Fruit fly (Drosophila melanogaster): ENCODE measurements around the gene CG11892.
A peak's percentile ranks its signal among the peaks of the same experiment; 100 is the strongest.

Gene CG11892

dm6 chr3R:25260670-25261069 lies 20.7 kb upstream of the CG11892 start:
- no peak for TF ChIP-seq CG17801 (GFP tag; optimal IDR thresholded peaks at IDR 0.05; ENCODE audit: partially characterized antibody)

dm6 chr3R:25262322-25262761 lies 19.0 kb upstream of the CG11892 start, which contains the start of the genes Kdsr and CG11858:
Kdsr (minus strand) TSS chr3R:25262498.
CG11858 (plus strand) TSS chr3R:25262741.
- TF ChIP-seq CG17801 (GFP tag; optimal IDR thresholded peaks at IDR 0.05; ENCODE audit: partially characterized antibody) = peak; percentile 83

- peak; percentile 65 for TF ChIP-seq CG17801 (GFP tag; optimal IDR thresholded peaks at IDR 0.05; ENCODE audit: partially characterized antibody)
Measured at dm6 chr3R:25265589-25266201, 15.7 kb upstream of the CG11892 start, which contains the start of the genes GlnRS and RIOK2. GlnRS (minus strand) TSS chr3R:25265721. RIOK2 (plus strand) TSS chr3R:25265844.

- TF ChIP-seq CG17801 (GFP tag; optimal IDR thresholded peaks at IDR 0.05; ENCODE audit: partially characterized antibody) = no peak
Measured at dm6 chr3R:25266751-25267150, 14.6 kb upstream of the CG11892 start.

dm6 chr3R:25269909-25270308 lies 11.4 kb upstream of the CG11892 start, which contains the start of the genes CG11889 and CG11891:
CG11889 (plus strand) TSS chr3R:25270209.
CG11891 (plus strand) TSS chr3R:25270209.
- TF ChIP-seq CG17801 (GFP tag; optimal IDR thresholded peaks at IDR 0.05; ENCODE audit: partially characterized antibody) = no peak

dm6 chr3R:25273537-25273936 lies 7.8 kb upstream of the CG11892 start, which contains the start of gene CG11878:
CG11878 (plus strand) TSS chr3R:25273837.
- no peak for TF ChIP-seq CG17801 (GFP tag; optimal IDR thresholded peaks at IDR 0.05; ENCODE audit: partially characterized antibody)

- peak; percentile 77 for TF ChIP-seq CG17801 (GFP tag; optimal IDR thresholded peaks at IDR 0.05; ENCODE audit: partially characterized antibody)
Measured at dm6 chr3R:25275276-25275675, 6.1 kb upstream of the CG11892 start.

- no peak for TF ChIP-seq CG17801 (GFP tag; optimal IDR thresholded peaks at IDR 0.05; ENCODE audit: partially characterized antibody)
Measured at dm6 chr3R:25277112-25277511, 4.2 kb upstream of the CG11892 start, which contains the start of gene CG10513. CG10513 (minus strand) TSS chr3R:25277212.

dm6 chr3R:25279796-25280350 lies 1.5 kb upstream of the CG11892 start, which contains the start of gene CG10514:
CG10514 (minus strand) TSS chr3R:25279846.
- no peak for TF ChIP-seq CG17801 (GFP tag; optimal IDR thresholded peaks at IDR 0.05; ENCODE audit: partially characterized antibody)

dm6 chr3R:25283209-25283670 lies 1.9 kb downstream of the CG11892 start, which contains the start of gene CG31300:
CG31300 (plus strand) TSS chr3R:25283620.
- TF ChIP-seq CG17801 (GFP tag; optimal IDR thresholded peaks at IDR 0.05; ENCODE audit: partially characterized antibody) = no peak

- no peak for TF ChIP-seq CG17801 (GFP tag; optimal IDR thresholded peaks at IDR 0.05; ENCODE audit: partially characterized antibody)
Measured at dm6 chr3R:25285173-25285572, 3.8 kb downstream of the CG11892 start, which contains the start of gene CG31104. CG31104 (plus strand) TSS chr3R:25285473.

dm6 chr3R:25287128-25287527 lies 5.8 kb downstream of the CG11892 start, which contains the start of gene CG13658:
CG13658 (plus strand) TSS chr3R:25287474.
- peak; percentile 40 for TF ChIP-seq CG17801 (GFP tag; optimal IDR thresholded peaks at IDR 0.05; ENCODE audit: partially characterized antibody)

- TF ChIP-seq CG17801 (GFP tag; optimal IDR thresholded peaks at IDR 0.05; ENCODE audit: partially characterized antibody) = no peak
Measured at dm6 chr3R:25289589-25289988, 8.2 kb downstream of the CG11892 start, which contains the start of gene CG11893. CG11893 (plus strand) TSS chr3R:25289889.

- TF ChIP-seq CG17801 (GFP tag; optimal IDR thresholded peaks at IDR 0.05; ENCODE audit: partially characterized antibody) = peak; percentile 90
Measured at dm6 chr3R:25292864-25293284, 11.5 kb downstream of the CG11892 start, which contains the start of gene CG31098. CG31098 (minus strand) TSS chr3R:25292977.

- TF ChIP-seq CG17801 (GFP tag; optimal IDR thresholded peaks at IDR 0.05; ENCODE audit: partially characterized antibody) = no peak
Measured at dm6 chr3R:25295320-25296020, 14.1 kb downstream of the CG11892 start, which contains the start of gene CG31102. CG31102 (minus strand) TSS chr3R:25295594.

All from ovary, adult (tissue).